Fruit fly (Drosophila melanogaster) whole organism, prepupa: Measurements from ENCODE around the gene tey.
A peak's percentile ranks its signal among the peaks of the same experiment; 100 is the strongest.

ENCODE experiments used
- CG1621 ChIP-seq: fragments of 200-800 bp; sonication (Bioruptor generic); optimal IDR thresholded peaks from 3 replicates; lab custom pipeline; 2018; ENCODE audit warnings: missing biosample characterization, mild to moderate bottlenecking, missing genetic modification characterization
- CG34406 ChIP-seq: fragments of 200-800 bp; sonication (Bioruptor generic); optimal IDR thresholded peaks from 3 replicates; lab custom pipeline; 2016; ENCODE audit warnings: missing biosample characterization, missing genetic modification characterization
- Eip78C ChIP-seq: fragments of 200-800 bp; sonication (Bioruptor generic); peaks from one replicate; lab custom pipeline; 2016; ENCODE audit warnings: missing biosample characterization, missing genetic modification characterization
- Gug ChIP-seq: fragments of 200-800 bp; sonication (Bioruptor generic); IDR thresholded peaks from 2 replicates; pipeline ENCODE4 v1.3.6; 2022; ENCODE audit warnings: missing biosample characterization, missing genetic modification characterization
- Met ChIP-seq: fragments of 200-800 bp; sonication (Bioruptor generic); optimal IDR thresholded peaks from 3 replicates; lab custom pipeline; 2016; ENCODE audit warnings: missing biosample characterization, missing genetic modification characterization
- salr ChIP-seq, 2 experiments: fragments of 200-800 bp; sonication (Bioruptor generic); optimal IDR thresholded peaks; 3 replicates each; lab custom pipeline; 2016 to 2018; ENCODE audit warnings: missing biosample characterization in 2 of 2, missing genetic modification characterization in 2 of 2, mild to moderate bottlenecking in 1 of 2

dm6 chr3L:19650588-19650987 is 13.3 kb downstream of the tey start:
- peak; percentile 75 for TF ChIP-seq Eip78C (GFP tag; lab: Kevin White, UChicago)
- TF ChIP-seq Met, result no peak
- TF ChIP-seq Gug, result peak; percentile 63; the same call in 1 of the 2 replicates
- peak; percentile 62 for TF ChIP-seq CG1621 (tag; lab: Kevin White, UChicago)
- peak; percentile 45 for TF ChIP-seq CG34406 (GFP tag; lab: Kevin White, UChicago)
- peak; percentile 38 to 56 for TF ChIP-seq salr (GFP tag; optimal IDR thresholded peaks at IDR 0.05; lab: Kevin White, UChicago)
